Worm (Caenorhabditis elegans): ENCODE results near the gene mig-32.

mig-32 gene

DNA sequence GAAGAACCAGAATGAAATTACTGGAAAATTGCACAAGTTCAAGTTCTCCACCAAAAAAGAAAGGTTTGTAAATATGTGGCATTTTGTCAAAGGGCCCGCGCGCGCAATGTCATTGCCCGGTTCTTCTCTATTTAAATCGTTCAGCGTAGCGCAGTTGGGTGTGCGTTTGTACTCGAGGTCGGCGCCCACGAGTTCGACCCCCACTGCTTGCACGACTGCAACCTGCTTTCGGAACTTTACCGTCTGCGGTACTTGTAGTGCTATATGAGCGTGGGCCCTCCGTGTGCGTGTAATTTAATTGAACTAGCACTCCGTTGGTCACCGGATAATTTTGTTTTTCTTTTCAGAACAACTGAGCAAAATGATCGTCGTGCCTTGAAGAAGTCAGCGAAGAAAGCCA is 5.5 kb downstream of the mig-32 start (continued):
- TF ChIP-seq ceh-88 (GFP tag; IDR thresholded peaks at IDR 0.05) (no peak), swsn-7 (tag; optimal IDR thresholded peaks at IDR 0.05) (peak; percentile 69), nhr-12 (tag; optimal IDR thresholded peaks at IDR 0.05) (no peak), jun-1 (tag; optimal IDR thresholded peaks at IDR 0.05) (no peak), egl-27 (tag; optimal IDR thresholded peaks at IDR 0.05) (no peak), hpl-2 (GFP tag; optimal IDR thresholded peaks at IDR 0.05) (no peak), ztf-11 (tag; optimal IDR thresholded peaks at IDR 0.05) (no peak), isw-1 (GFP tag; IDR thresholded peaks at IDR 0.05) (no peak), nhr-11 (tag; optimal IDR thresholded peaks at IDR 0.05) (no peak), nhr-237 (tag; optimal IDR thresholded peaks at IDR 0.05) (no peak), F16B12.6 (tag; optimal IDR thresholded peaks at IDR 0.05) (peak; percentile 33), vab-15 (tag; optimal IDR thresholded peaks at IDR 0.05) (no peak), sup-37 (GFP tag; optimal IDR thresholded peaks at IDR 0.05) (no peak), grh-1 (GFP tag; IDR thresholded peaks at IDR 0.05) (0 out of 2 replicates have a peak, but pooled peaks have one; percentile 21), fkh-10 (GFP tag; optimal IDR thresholded peaks at IDR 0.05) (peak; percentile 26), snu-23 (GFP tag; optimal IDR thresholded peaks at IDR 0.05) (peak; percentile 80), tbx-2 (tag; optimal IDR thresholded peaks at IDR 0.05) (peak; percentile 55), ceh-8 (GFP tag; optimal IDR thresholded peaks at IDR 0.05) (peak; percentile 36), mef-2 (tag; optimal IDR thresholded peaks at IDR 0.05) (no peak), ceh-82 (tag; optimal IDR thresholded peaks at IDR 0.05) (peak; percentile 36 to 68 (median 57)), nhr-76 (tag; optimal IDR thresholded peaks at IDR 0.05) (peak; percentile 38), elt-3 (tag; optimal IDR thresholded peaks at IDR 0.05) (peak in 4 of 6 experiments; percentile 41 to 59 (median 48)), nhr-71 (tag; optimal IDR thresholded peaks at IDR 0.05) (peak; percentile 77), hlh-4 (tag; optimal IDR thresholded peaks at IDR 0.05) (no peak), snpc-4 (tag; optimal IDR thresholded peaks at IDR 0.05) (no peak), nhr-19 (GFP tag; conservative IDR thresholded peaks at IDR 0.05) (peak; percentile 69), irx-1 (tag; optimal IDR thresholded peaks at IDR 0.05) (peak; percentile 34), sox-4 (tag; optimal IDR thresholded peaks at IDR 0.05) (no peak), nhr-28 (tag; optimal IDR thresholded peaks at IDR 0.05) (no peak), lir-3 (tag; optimal IDR thresholded peaks at IDR 0.05; ENCODE audit: poor library complexity) (peak; percentile 34), pax-3 (tag; optimal IDR thresholded peaks at IDR 0.05) (no peak), fos-1 (tag; optimal IDR thresholded peaks at IDR 0.05) (no peak), lsy-2 (tag; optimal IDR thresholded peaks at IDR 0.05) (peak; percentile 56 to 59), nhr-84 (tag; optimal IDR thresholded peaks at IDR 0.05) (no peak), zag-1 (tag; optimal IDR thresholded peaks at IDR 0.05) (no peak), tlp-1 (tag; optimal IDR thresholded peaks at IDR 0.05) (no peak), lin-14 (GFP tag; optimal IDR thresholded peaks at IDR 0.05) (peak; percentile 63), lin-13 (GFP tag; optimal IDR thresholded peaks at IDR 0.05) (peak; percentile 60), mdl-1 (tag; optimal IDR thresholded peaks at IDR 0.05) (peak in 1 of 2 experiments; percentile 65), aha-1 (tag; optimal IDR thresholded peaks at IDR 0.05) (no peak), aly-2 (tag; optimal IDR thresholded peaks at IDR 0.05) (no peak), unc-98 (GFP tag; IDR thresholded peaks at IDR 0.05) (0 out of 2 replicates have a peak, but pooled peaks have one; percentile 32), nhr-77 (tag; optimal IDR thresholded peaks at IDR 0.05) (peak; percentile 71), ceh-90 (tag; optimal IDR thresholded peaks at IDR 0.05) (no peak), pag-3 (tag; optimal IDR thresholded peaks at IDR 0.05; ENCODE audit: borderline replicate concordance, insufficient read depth) (no peak), egl-13 (tag; optimal IDR thresholded peaks at IDR 0.05) (no peak), xbp-1 (tag; optimal IDR thresholded peaks at IDR 0.05) (peak; percentile 54), blmp-1 (tag; optimal IDR thresholded peaks at IDR 0.05) (no peak), ces-1 (GFP tag; optimal IDR thresholded peaks at IDR 0.05) (no peak), nhr-47 (tag; optimal IDR thresholded peaks at IDR 0.05) (peak; percentile 78), sptf-1 (tag; optimal IDR thresholded peaks at IDR 0.05) (no peak), lin-39 (tag; optimal IDR thresholded peaks at IDR 0.05) (no peak), Y116A8C.19 (tag; optimal IDR thresholded peaks at IDR 0.05; ENCODE audit: borderline replicate concordance) (no peak), rnt-1 (tag; optimal IDR thresholded peaks at IDR 0.05) (peak; percentile 86)
